Fruit fly (Drosophila melanogaster) whole organism, wandering third instar larva: ENCODE results near the gene CG8673.

Experiments used
- Abd-B ChIP-seq: fragments of >200 bp; optimal IDR thresholded peaks from 2 replicates; lab custom pipeline; 2017; ENCODE audit warnings: missing biosample characterization, missing genetic modification characterization
- Hr78 ChIP-seq: fragments of >200 bp; optimal IDR thresholded peaks from 2 replicates; lab custom pipeline; 2017; ENCODE audit warnings: missing biosample characterization, missing genetic modification characterization
- Mio ChIP-seq: sonication (Bioruptor generic); optimal IDR thresholded peaks from 2 replicates; lab custom pipeline; 2016; ENCODE audit warnings: missing biosample characterization, missing genetic modification characterization
- N ChIP-seq: fragments of >200 bp; optimal IDR thresholded peaks from 2 replicates; lab custom pipeline; 2018; ENCODE audit warnings: missing biosample characterization, missing external identifiers, missing genetic modification characterization
- dmrt93B ChIP-seq: fragments of 200-800 bp; sonication (Bioruptor generic); optimal IDR thresholded peaks from 2 replicates; lab custom pipeline; 2018; ENCODE audit warnings: missing biosample characterization, mild to moderate bottlenecking, missing genetic modification characterization
- h ChIP-seq: fragments of 200-800 bp; sonication (Bioruptor generic); optimal IDR thresholded peaks from 3 replicates; lab custom pipeline; 2016; ENCODE audit warnings: missing biosample characterization, mild to moderate bottlenecking, missing genetic modification characterization
- pan ChIP-seq: fragments of >200 bp; optimal IDR thresholded peaks from 2 replicates; lab custom pipeline; 2017
- rgr ChIP-seq: fragments of 200-800 bp; sonication (Bioruptor generic); optimal IDR thresholded peaks from 3 replicates; lab custom pipeline; 2016; ENCODE audit warnings: missing biosample characterization, mild to moderate bottlenecking, missing genetic modification characterization

- TF ChIP-seq Abd-B, result no peak
- no peak for TF ChIP-seq h (GFP tag; lab: Kevin White, UChicago)
- no peak for TF ChIP-seq Mio (GFP tag; lab: Kevin White, UChicago)
- no peak for TF ChIP-seq rgr
- no peak for TF ChIP-seq dmrt93B (GFP tag; lab: Kevin White, UChicago)
- TF ChIP-seq N (GFP tag; lab: Kevin White, UChicago), result no peak
- TF ChIP-seq Hr78 (GFP tag; lab: Kevin White, UChicago), result no peak
- no peak for TF ChIP-seq pan (lab: Kevin White, UChicago)
Observed at dm6 chr2L:8165800-8166576, 41.9 kb downstream of the CG8673 start.
